Fruit fly (Drosophila melanogaster) whole organism, embryonic: ENCODE measurements around the gene CG8476.

Source experiments
- CG32772 ChIP-seq: fragments of 200-800 bp; sonication (Bioruptor generic); IDR thresholded peaks from 2 replicates; pipeline ENCODE4 v1.3.6; 2022; ENCODE audit warnings: missing biosample characterization, missing genetic modification characterization
- kay ChIP-seq: fragments of 200-800 bp; sonication (Bioruptor generic); optimal IDR thresholded peaks from 2 replicates; lab custom pipeline; 2016; ENCODE audit warnings: missing biosample characterization, missing genetic modification characterization

DNA sequence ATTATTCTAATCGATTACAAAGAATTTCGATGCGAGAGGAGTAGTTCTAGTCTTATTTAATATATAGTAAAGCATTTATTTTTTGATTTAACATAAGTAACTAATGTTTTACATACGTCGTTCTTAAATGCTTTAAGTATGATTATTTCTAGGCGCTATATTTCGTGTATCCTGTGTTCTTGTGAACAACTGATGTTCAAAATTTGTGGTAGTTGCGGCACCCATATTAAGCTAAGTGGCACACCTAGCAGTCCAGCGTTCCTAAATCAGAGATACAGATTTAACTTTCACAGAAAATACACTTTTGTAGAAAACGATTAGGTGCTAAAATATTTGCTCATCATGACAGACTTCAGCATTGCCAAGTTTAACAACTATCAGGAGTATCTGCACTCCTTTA is 39.4 kb downstream of the CG8476 start, which contains the start of gene CG8138:
- TF ChIP-seq kay (no peak), CG32772 (GFP tag; lab: Robert Waterston, UW) (no peak)
